Fruit fly (Drosophila melanogaster) whole organism, adult: Measurements from ENCODE around the gene mRpL45.

ENCODE experiments used
- CG11617 ChIP-seq: fragments of 200-800 bp; sonication (Bioruptor generic); optimal IDR thresholded peaks from 2 replicates; lab custom pipeline; 2017; ENCODE audit warnings: mild to moderate bottlenecking, missing biosample characterization, missing genetic modification reagents, missing genetic modification characterization
- CG12768 ChIP-seq: fragments of 200-800 bp; sonication (Bioruptor generic); optimal IDR thresholded peaks from 2 replicates; lab custom pipeline; 2017; ENCODE audit warnings: missing biosample characterization, missing genetic modification characterization, mild to moderate bottlenecking, moderate library complexity, missing genetic modification reagents
- CG14711 ChIP-seq: fragments of 200-800 bp; sonication (Bioruptor generic); optimal IDR thresholded peaks from 2 replicates; lab custom pipeline; 2018; ENCODE audit warnings: missing biosample characterization, mild to moderate bottlenecking, missing genetic modification characterization, moderate library complexity
- CG5204 ChIP-seq: fragments of 200-800 bp; sonication (Bioruptor generic); optimal IDR thresholded peaks from 2 replicates; lab custom pipeline; 2016; ENCODE audit warnings: missing biosample characterization, missing genetic modification characterization
- Clk ChIP-seq: fragments of 200-800 bp; sonication (Bioruptor generic); optimal IDR thresholded peaks from 2 replicates; lab custom pipeline; 2017; ENCODE audit warnings: missing biosample characterization, missing genetic modification characterization
- Mnt ChIP-seq: fragments of 200-800 bp; sonication (Bioruptor generic); optimal IDR thresholded peaks from 2 replicates; lab custom pipeline; 2016; ENCODE audit warnings: missing biosample characterization, mild to moderate bottlenecking, missing genetic modification characterization
- cic ChIP-seq: fragments of 200-800 bp; sonication (Bioruptor generic); optimal IDR thresholded peaks from 2 replicates; lab custom pipeline; 2017; ENCODE audit warnings: missing biosample characterization, mild to moderate bottlenecking, missing genetic modification characterization, moderate library complexity
- ovo ChIP-seq: fragments of 200-800 bp; sonication (Bioruptor generic); optimal IDR thresholded peaks from 2 replicates; lab custom pipeline; 2016; ENCODE audit warnings: missing biosample characterization, missing genetic modification characterization
- pad ChIP-seq: fragments of 200-800 bp; sonication (Bioruptor generic); optimal IDR thresholded peaks from 3 replicates; lab custom pipeline; 2017; ENCODE audit warnings: missing biosample characterization, missing genetic modification characterization, mild to moderate bottlenecking, moderate library complexity, missing genetic modification reagents

- TF ChIP-seq pad (GFP tag; lab: Kevin White, UChicago) (no peak), CG12768 (no peak), CG5204 (GFP tag; lab: Kevin White, UChicago) (no peak), Mnt (GFP tag; lab: Kevin White, UChicago) (no peak), Clk (no peak), CG11617 (GFP tag; lab: Kevin White, UChicago) (no peak), cic (GFP tag; lab: Kevin White, UChicago) (no peak), CG14711 (tag; lab: Kevin White, UChicago) (no peak), ovo (GFP tag; lab: Kevin White, UChicago) (no peak)
These were observed 20.4 kb downstream of the mRpL45 start for dm6 chr3R:22638604-22639238.
